Worm (Caenorhabditis elegans) whole organism, mixed stage, embryonic: ENCODE data around the gene gex-5.

Experiments
- ceh-83 ChIP-seq: fragments of 200-800 bp; sonication (Bioruptor generic); optimal IDR thresholded peaks from 2 replicates; lab custom pipeline; 2018; ENCODE audit warnings: mild to moderate bottlenecking, missing genetic modification characterization, missing compliant biosample characterization
- lin-13 ChIP-seq: fragments of 150-350 bp; optimal IDR thresholded peaks from 2 replicates; lab custom pipeline; 2014; ENCODE audit warnings: missing biosample characterization, missing genetic modification characterization
- mep-1 ChIP-seq: fragments of 150-350 bp; optimal IDR thresholded peaks from 2 replicates; lab custom pipeline; 2017; ENCODE audit warnings: missing biosample characterization, missing genetic modification reagents, missing genetic modification characterization, inconsistent platforms
- ztf-11 ChIP-seq: fragments of 150-350 bp; optimal IDR thresholded peaks from 2 replicates; lab custom pipeline; 2014; ENCODE audit warnings: missing biosample characterization, missing genetic modification characterization

DNA sequence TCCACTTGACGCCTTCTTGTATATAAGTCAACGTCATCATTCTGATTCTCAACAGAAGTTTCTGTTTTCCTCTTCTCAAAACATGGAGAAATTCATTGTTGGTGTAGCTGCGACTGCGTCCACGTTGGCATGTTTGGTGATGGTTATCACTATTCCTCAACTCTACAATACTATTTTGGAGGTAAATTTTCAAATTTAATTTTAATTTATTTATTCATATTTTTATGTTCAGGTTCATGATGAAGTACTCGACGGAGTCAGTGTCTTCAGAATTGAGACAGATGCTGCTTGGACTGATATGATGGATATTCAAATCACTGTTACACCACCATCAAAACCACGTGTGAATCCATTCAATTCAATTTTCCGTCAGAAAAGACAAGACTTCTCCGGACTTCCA, 33.7 kb downstream of the gex-5 start, which contains the start of gene col-89:
- TF ChIP-seq mep-1 (tag; lab: Kevin White, UChicago) = no peak
- no peak for TF ChIP-seq ceh-83 (GFP tag; lab: Kevin White, UChicago)
- TF ChIP-seq lin-13 (tag; lab: Kevin White, UChicago) = no peak
- no peak for TF ChIP-seq ztf-11
